Worm (Caenorhabditis elegans): ENCODE data around the gene srd-67.
"Not testable (repeated sequence)": the region's sequence is repeated elsewhere in the genome, so short reads cannot be mapped to it uniquely, and the experiment has no call there.

Gene srd-67

ce11 chrIII:2272075-2272474 lies 26.4 kb upstream of the srd-67 start, which contains the start of gene fbxa-48:
fbxa-48 (minus strand) TSS chrIII:2272175.
- TF ChIP-seq pbrm-1 (GFP tag; IDR thresholded peaks at IDR 0.05), result no peak
- TF ChIP-seq ztf-3 (GFP tag; optimal IDR thresholded peaks at IDR 0.05), result no peak
- TF ChIP-seq lin-40 (tag; optimal IDR thresholded peaks at IDR 0.05), result no peak
- TF ChIP-seq mcd-1 (GFP tag; IDR thresholded peaks at IDR 0.05), result no peak
- no peak for TF ChIP-seq efl-1 (GFP tag; optimal IDR thresholded peaks at IDR 0.05)
- peak; percentile 5 for TF ChIP-seq nhr-80 (tag; optimal IDR thresholded peaks at IDR 0.05)
- TF ChIP-seq let-526 (GFP tag; IDR thresholded peaks at IDR 0.05), result no peak
- TF ChIP-seq B0019.2 (GFP tag; conservative IDR thresholded peaks at IDR 0.05), result no peak

ce11 chrIII:2271016-2271590 lies 25.5 kb upstream of the srd-67 start:
- TF ChIP-seq mcd-1 (GFP tag; IDR thresholded peaks at IDR 0.05), result peak; percentile 71; the same call in 1 of the 2 replicates

- TF ChIP-seq Y67H2A.10 (GFP tag; conservative IDR thresholded peaks at IDR 0.05), result no peak
- no peak for TF ChIP-seq xnd-1 (tag; optimal IDR thresholded peaks at IDR 0.05)
- TF ChIP-seq efl-1 (GFP tag; optimal IDR thresholded peaks at IDR 0.05), result no peak
- no peak for TF ChIP-seq zfh-2 (GFP tag; conservative IDR thresholded peaks at IDR 0.05)
- TF ChIP-seq ztf-25 (GFP tag; IDR thresholded peaks at IDR 0.05), result no peak
- TF ChIP-seq F49E8.2 (tag; optimal IDR thresholded peaks at IDR 0.05; ENCODE audit: insufficient read depth), result no peak
- no peak for TF ChIP-seq mxl-1 (tag; optimal IDR thresholded peaks at IDR 0.05)
Measured at ce11 chrIII:2265986-2266701, 20.5 kb upstream of the srd-67 start, which contains the start of gene fbxa-9. fbxa-9 (plus strand) TSS chrIII:2266651.

- TF ChIP-seq attf-3 (GFP tag; conservative IDR thresholded peaks at IDR 0.05) (no peak), nfya-2 (GFP tag; IDR thresholded peaks at IDR 0.05) (no peak), ztf-26 (tag; optimal IDR thresholded peaks at IDR 0.05) (no peak), ceh-100 (GFP tag; IDR thresholded peaks at IDR 0.05) (no peak), Y67H2A.10 (GFP tag; conservative IDR thresholded peaks at IDR 0.05) (no peak), zfh-2 (GFP tag; conservative IDR thresholded peaks at IDR 0.05) (no peak), sptf-2 (GFP tag; optimal IDR thresholded peaks at IDR 0.05) (no peak), F52B5.7 (tag; optimal IDR thresholded peaks at IDR 0.05) (no peak), repo-1 (tag; optimal IDR thresholded peaks at IDR 0.05) (no peak), ccch-3 (GFP tag; optimal IDR thresholded peaks at IDR 0.05) (no peak), dpl-1 (GFP tag; optimal IDR thresholded peaks at IDR 0.05) (no peak)
Measured at ce11 chrIII:2262942-2263341, 17.3 kb upstream of the srd-67 start, which contains the start of gene Y54F10BM.6. Y54F10BM.6 (plus strand) TSS chrIII:2263242.

ce11 chrIII:2261353-2261752 lies 15.7 kb upstream of the srd-67 start, which contains the start of gene fbxa-42:
fbxa-42 (minus strand) TSS chrIII:2261453.
- not testable (repeated sequence) for TF ChIP-seq snpc-1.1 (tag; optimal IDR thresholded peaks at IDR 0.05; ENCODE audit: insufficient read depth); let-607 (tag; optimal IDR thresholded peaks at IDR 0.05); rcor-1 (GFP tag; IDR thresholded peaks at IDR 0.05)

ce11 chrIII:2259329-2259728 lies 13.7 kb upstream of the srd-67 start:
- TF ChIP-seq Y53G8AR.9 (GFP tag; conservative IDR thresholded peaks at IDR 0.05) (no peak), tlf-1 (GFP tag; optimal IDR thresholded peaks at IDR 0.05) (no peak), mes-4 (tag; optimal IDR thresholded peaks at IDR 0.05) (no peak), nfya-2 (GFP tag; IDR thresholded peaks at IDR 0.05) (no peak), rec-8 (tag; optimal IDR thresholded peaks at IDR 0.05) (no peak), lag-1 (GFP tag; IDR thresholded peaks at IDR 0.05) (no peak), F55B11.4 (tag; optimal IDR thresholded peaks at IDR 0.05; ENCODE audit: borderline replicate concordance, insufficient read depth) (no peak), madf-3 (GFP tag; IDR thresholded peaks at IDR 0.05) (no peak), nhr-120 (GFP tag; IDR thresholded peaks at IDR 0.05) (no peak), aptf-3 (GFP tag; IDR thresholded peaks at IDR 0.05) (no peak), cebp-1 (GFP tag; IDR thresholded peaks at IDR 0.05) (no peak), cebp-1 (tag; optimal IDR thresholded peaks at IDR 0.05) (no peak), madf-10 (tag; optimal IDR thresholded peaks at IDR 0.05) (no peak), ztf-26 (tag; optimal IDR thresholded peaks at IDR 0.05) (no peak)

All from whole organism, young adult.